Fruit fly (Drosophila melanogaster) whole organism, embryonic: ENCODE results near the gene Hr83.

Experiments
- Aef1 ChIP-seq: fragments of 200-800 bp; sonication (Bioruptor generic); IDR thresholded peaks from 3 replicates; pipeline ENCODE4 v1.3.6; 2022; ENCODE audit warnings: missing biosample characterization, missing genetic modification characterization
- Awh ChIP-seq: fragments of 200-800 bp; sonication (Bioruptor generic); IDR thresholded peaks from 2 replicates; pipeline ENCODE4, ENCODE4 v1.3.6; 2022; ENCODE audit warnings: missing biosample characterization, missing genetic modification characterization
- CG10654 ChIP-seq: fragments of 200-800 bp; sonication (Bioruptor generic); optimal IDR thresholded peaks from 2 replicates; lab custom pipeline; 2016; ENCODE audit warnings: missing biosample characterization, missing genetic modification characterization
- CG11085 ChIP-seq: fragments of 200-800 bp; sonication (Bioruptor generic); IDR thresholded peaks from 2 replicates; pipeline ENCODE4 v1.3.6; 2022; ENCODE audit warnings: missing biosample characterization, missing genetic modification characterization
- CG11093 ChIP-seq: fragments of 200-800 bp; sonication (Bioruptor generic); IDR thresholded peaks from 3 replicates; pipeline ENCODE4 v1.3.6; 2022; ENCODE audit warnings: missing biosample characterization, missing genetic modification characterization
- CG13775 ChIP-seq: fragments of 200-800 bp; sonication (Bioruptor generic); optimal IDR thresholded peaks from 3 replicates; lab custom pipeline; 2017; ENCODE audit warnings: missing biosample characterization, mild to moderate bottlenecking, missing genetic modification characterization
- CG14667 ChIP-seq: fragments of 200-800 bp; sonication (Bioruptor generic); IDR thresholded peaks from 2 replicates; pipeline ENCODE4 v1.3.6; 2022; ENCODE audit warnings: missing biosample characterization, missing genetic modification characterization
- CG15269 ChIP-seq: fragments of 200-800 bp; sonication (Bioruptor generic); optimal IDR thresholded peaks from 2 replicates; lab custom pipeline; 2018; ENCODE audit warnings: missing biosample characterization, mild to moderate bottlenecking, missing genetic modification characterization, moderate library complexity
- CG15514 ChIP-seq: fragments of 200-800 bp; sonication (Bioruptor generic); optimal IDR thresholded peaks from 3 replicates; lab custom pipeline; 2017; ENCODE audit warnings: missing biosample characterization, missing genetic modification characterization, mild to moderate bottlenecking, moderate library complexity, missing genetic modification reagents
- CG16779 ChIP-seq: fragments of 200-800 bp; sonication (Bioruptor generic); IDR thresholded peaks from 2 replicates; pipeline ENCODE4 v1.3.6; 2022; ENCODE audit warnings: missing biosample characterization, missing genetic modification characterization
- CG17359 ChIP-seq: fragments of 200-800 bp; sonication (Bioruptor generic); optimal IDR thresholded peaks from 3 replicates; lab custom pipeline; 2018; ENCODE audit warnings: missing biosample characterization, mild to moderate bottlenecking, missing genetic modification characterization, moderate library complexity
- CG17361 ChIP-seq: fragments of 200-800 bp; sonication (Bioruptor generic); IDR thresholded peaks from 3 replicates; pipeline ENCODE4 v1.3.6; 2022; ENCODE audit warnings: missing biosample characterization, missing genetic modification characterization
- CG17802 ChIP-seq: fragments of 200-800 bp; sonication (Bioruptor generic); optimal IDR thresholded peaks from 2 replicates; lab custom pipeline; 2018; ENCODE audit warnings: missing biosample characterization, mild to moderate bottlenecking, missing genetic modification characterization, moderate library complexity
- CG18764 ChIP-seq: fragments of 200-800 bp; sonication (Bioruptor generic); optimal IDR thresholded peaks from 3 replicates; lab custom pipeline; 2016; ENCODE audit warnings: missing biosample characterization, missing genetic modification characterization
- CG2120 ChIP-seq: fragments of 200-800 bp; sonication (Bioruptor generic); optimal IDR thresholded peaks from 3 replicates; lab custom pipeline; 2016; ENCODE audit warnings: missing biosample characterization, missing genetic modification characterization
- CG3065 ChIP-seq: fragments of 200-800 bp; sonication (Bioruptor generic); optimal IDR thresholded peaks from 2 replicates; lab custom pipeline; 2016; ENCODE audit warnings: missing biosample characterization, missing genetic modification characterization
- CG3407 ChIP-seq: fragments of 200-800 bp; sonication (Bioruptor generic); optimal IDR thresholded peaks from 2 replicates; lab custom pipeline; 2018; ENCODE audit warnings: missing biosample characterization, mild to moderate bottlenecking, missing genetic modification characterization
- CG34224 ChIP-seq: fragments of 200-800 bp; sonication (Bioruptor generic); IDR thresholded peaks from 3 replicates; pipeline ENCODE4 v1.3.6; 2022; ENCODE audit warnings: missing biosample characterization, missing genetic modification characterization; ENCODE audit not compliant: partially characterized antibody
- CG4360 ChIP-seq: fragments of 200-800 bp; sonication (Bioruptor generic); IDR thresholded peaks from 2 replicates; pipeline ENCODE4 v1.3.6; 2022; ENCODE audit warnings: missing biosample characterization, missing genetic modification characterization
- CG4854 ChIP-seq: fragments of 200-800 bp; sonication (Bioruptor generic); optimal IDR thresholded peaks from 2 replicates; lab custom pipeline; 2016; ENCODE audit warnings: missing biosample characterization, missing genetic modification characterization, inconsistent platforms
- CG5245 ChIP-seq: fragments of 200-800 bp; sonication (Bioruptor generic); optimal IDR thresholded peaks from 3 replicates; lab custom pipeline; 2016; ENCODE audit warnings: missing biosample characterization, missing genetic modification characterization
- CG8388 ChIP-seq: fragments of 200-800 bp; sonication (Bioruptor generic); optimal IDR thresholded peaks from 2 replicates; lab custom pipeline; 2019; ENCODE audit warnings: missing biosample characterization, mild to moderate bottlenecking, missing genetic modification characterization, moderate library complexity
- CoRest ChIP-seq: fragments of 200-800 bp; sonication (Bioruptor generic); optimal IDR thresholded peaks from 3 replicates; lab custom pipeline; 2018; ENCODE audit warnings: missing biosample characterization, mild to moderate bottlenecking, missing genetic modification characterization, moderate library complexity
- D ChIP-seq, 2 experiments: fragments of 200-800 bp in 1 of 2; fragments of >200 bp in 1 of 2; sonication (Bioruptor generic) in 1 of 2; optimal IDR thresholded peaks; 2 replicates in 1 of 2; 3 replicates in 1 of 2; lab custom pipeline; 2017; ENCODE audit warnings: mild to moderate bottlenecking in 1 of 2, missing biosample characterization in 1 of 2, missing genetic modification characterization in 1 of 2, missing genetic modification reagents in 1 of 2
- Dip3 ChIP-seq: fragments of 200-800 bp; sonication (Bioruptor generic); optimal IDR thresholded peaks from 3 replicates; lab custom pipeline; 2016; ENCODE audit warnings: missing biosample characterization, missing genetic modification characterization
- Fer1 ChIP-seq: fragments of 200-800 bp; sonication (Bioruptor generic); optimal IDR thresholded peaks from 2 replicates; lab custom pipeline; 2017; ENCODE audit warnings: missing biosample characterization, mild to moderate bottlenecking, missing genetic modification characterization
- GATAe ChIP-seq: fragments of 200-800 bp; sonication (Bioruptor generic); conservative IDR thresholded peaks from 2 replicates; pipeline ENCODE4 v1.3.6; 2022; ENCODE audit warnings: missing biosample characterization, missing genetic modification characterization
- HHEX ChIP-seq: fragments of 200-800 bp; sonication (Bioruptor generic); optimal IDR thresholded peaks from 3 replicates; lab custom pipeline; 2017; ENCODE audit warnings: missing biosample characterization, mild to moderate bottlenecking, missing genetic modification characterization, missing genetic modification reagents
- HLHmδ ChIP-seq: fragments of 200-800 bp; sonication (Bioruptor generic); optimal IDR thresholded peaks from 2 replicates; lab custom pipeline; 2018; ENCODE audit warnings: missing biosample characterization, mild to moderate bottlenecking, missing genetic modification characterization, moderate library complexity
- Lim3 ChIP-seq: fragments of 200-800 bp; sonication (Bioruptor generic); IDR thresholded peaks from 2 replicates; pipeline ENCODE4 v1.3.6; 2022; ENCODE audit warnings: missing biosample characterization, missing genetic modification characterization
- Mad ChIP-seq: fragments of 200-800 bp; sonication (Bioruptor generic); optimal IDR thresholded peaks from 2 replicates; lab custom pipeline; 2016; ENCODE audit warnings: missing biosample characterization, missing genetic modification characterization
- Nf-YC ChIP-seq: fragments of 200-800 bp; optimal IDR thresholded peaks from 3 replicates; lab custom pipeline; 2019; ENCODE audit warnings: missing biosample characterization, mild to moderate bottlenecking, missing genetic modification characterization, moderate library complexity
- Opbp ChIP-seq: fragments of 200-800 bp; sonication (Bioruptor generic); IDR thresholded peaks from 3 replicates; pipeline ENCODE4 v1.3.6; 2022; ENCODE audit warnings: missing biosample characterization, missing genetic modification characterization; ENCODE audit not compliant: partially characterized antibody
- Sox100B ChIP-seq: fragments of 200-800 bp; sonication (Bioruptor generic); optimal IDR thresholded peaks from 3 replicates; lab custom pipeline; 2018; ENCODE audit warnings: missing biosample characterization, mild to moderate bottlenecking, missing genetic modification characterization
- Sry-β ChIP-seq: fragments of 200-800 bp; sonication (Bioruptor generic); optimal IDR thresholded peaks from 2 replicates; lab custom pipeline; 2018; ENCODE audit warnings: missing biosample characterization, mild to moderate bottlenecking, missing genetic modification characterization, moderate library complexity
- Xbp1 ChIP-seq: fragments of 200-800 bp; sonication (Bioruptor generic); optimal IDR thresholded peaks from 3 replicates; lab custom pipeline; 2016; ENCODE audit warnings: missing biosample characterization, mild to moderate bottlenecking, missing genetic modification characterization
- chinmo ChIP-seq: fragments of 200-800 bp; sonication (Bioruptor generic); IDR thresholded peaks from 4 replicates; pipeline ENCODE4 v1.3.6; 2022; ENCODE audit warnings: missing biosample characterization, missing genetic modification characterization; ENCODE audit not compliant: partially characterized antibody
- eyg ChIP-seq: fragments of 200-800 bp; sonication (Bioruptor generic); optimal IDR thresholded peaks from 3 replicates; lab custom pipeline; 2016; ENCODE audit warnings: missing biosample characterization, missing genetic modification characterization
- fd64A ChIP-seq: fragments of 200-800 bp; sonication (Bioruptor generic); optimal IDR thresholded peaks from 3 replicates; lab custom pipeline; 2018; ENCODE audit warnings: missing biosample characterization, mild to moderate bottlenecking, missing genetic modification characterization
- gce ChIP-seq: fragments of 200-800 bp; sonication (Bioruptor generic); IDR thresholded peaks from 3 replicates; pipeline ENCODE4 v1.3.6; 2022; ENCODE audit warnings: missing biosample characterization, missing genetic modification characterization
- ham ChIP-seq: fragments of 200-800 bp; sonication (Bioruptor generic); IDR thresholded peaks from 2 replicates; pipeline ENCODE4 v1.3.6; 2022; ENCODE audit warnings: missing biosample characterization, missing genetic modification characterization
- her ChIP-seq: fragments of 200-800 bp; sonication (Bioruptor generic); optimal IDR thresholded peaks from 2 replicates; lab custom pipeline; 2016; ENCODE audit warnings: missing biosample characterization, missing genetic modification characterization
- p53 ChIP-seq: fragments of 200-800 bp; sonication (Bioruptor generic); optimal IDR thresholded peaks from 2 replicates; lab custom pipeline; 2016; ENCODE audit warnings: missing biosample characterization, missing genetic modification characterization
- peb ChIP-seq: fragments of 200-800 bp; sonication (Bioruptor generic); IDR thresholded peaks from 2 replicates; pipeline ENCODE4 v1.3.6; 2022; ENCODE audit warnings: missing biosample characterization, missing genetic modification characterization
- sisA ChIP-seq: fragments of 200-800 bp; sonication (Bioruptor generic); IDR thresholded peaks from 2 replicates; pipeline ENCODE4 v1.3.6; 2022; ENCODE audit warnings: missing biosample characterization, missing genetic modification characterization
- slbo ChIP-seq: fragments of 200-800 bp; sonication (Bioruptor generic); IDR thresholded peaks from 2 replicates; pipeline ENCODE4 v1.3.6; 2022; ENCODE audit warnings: missing biosample characterization, missing genetic modification characterization
- so ChIP-seq: fragments of 200-800 bp; sonication (Bioruptor generic); IDR thresholded peaks from 3 replicates; pipeline ENCODE4 v1.3.6; 2022; ENCODE audit warnings: missing biosample characterization, missing genetic modification characterization
- tap ChIP-seq: fragments of 200-800 bp; optimal IDR thresholded peaks from 3 replicates; lab custom pipeline; 2019; ENCODE audit warnings: missing biosample characterization, mild to moderate bottlenecking, missing genetic modification characterization, moderate library complexity
- trem ChIP-seq: fragments of 200-800 bp; optimal IDR thresholded peaks from 3 replicates; lab custom pipeline; 2019; ENCODE audit warnings: missing biosample characterization, mild to moderate bottlenecking, missing genetic modification characterization, moderate library complexity
- ttk ChIP-seq: fragments of 200-800 bp; sonication (Bioruptor generic); IDR thresholded peaks from 2 replicates; pipeline ENCODE4 v2.1.2; 2022; ENCODE audit warnings: missing biosample characterization, missing genetic modification characterization
- zf30C ChIP-seq: fragments of 200-800 bp; sonication (Bioruptor generic); optimal IDR thresholded peaks from 3 replicates; lab custom pipeline; 2018; ENCODE audit warnings: missing biosample characterization, mild to moderate bottlenecking, missing genetic modification characterization
- zfh2 ChIP-seq: fragments of 200-800 bp; sonication (Bioruptor generic); optimal IDR thresholded peaks from 2 replicates; lab custom pipeline; 2016; ENCODE audit warnings: missing biosample characterization, missing genetic modification characterization

Hr83 gene

DNA sequence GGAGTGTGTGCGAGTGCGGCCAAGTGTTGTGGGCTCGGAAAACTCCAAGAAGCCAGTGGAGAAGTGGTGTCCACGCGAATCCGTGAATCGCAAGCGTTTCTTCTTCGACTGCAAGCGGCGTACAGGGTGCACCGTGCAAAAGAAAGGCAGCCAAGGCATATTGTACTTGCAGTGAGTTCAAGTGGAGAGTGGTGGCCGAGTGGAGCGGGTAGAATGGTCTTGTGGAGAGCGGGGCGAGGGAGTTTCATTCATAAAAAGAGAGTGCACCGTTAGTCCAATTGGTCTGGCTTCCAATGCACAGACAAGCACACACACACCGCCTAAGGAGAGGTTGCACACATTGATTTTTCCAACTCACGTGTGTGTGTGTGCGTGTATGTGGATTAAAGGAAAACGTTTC lies 2.1 kb downstream of the Hr83 start (continued):
- no peak for TF ChIP-seq Aef1 (GFP tag; lab: Robert Waterston, UW)
- no peak for TF ChIP-seq HHEX (GFP tag; lab: Kevin White, UChicago)
- TF ChIP-seq zfh2 = no peak
- TF ChIP-seq CG11085 (GFP tag; lab: Robert Waterston, UW) = no peak
- TF ChIP-seq ham (GFP tag; lab: Robert Waterston, UW) = no peak
- TF ChIP-seq chinmo = no peak
- TF ChIP-seq trem (tag; lab: Kevin White, UChicago) = no peak
- TF ChIP-seq CG18764 = no peak
- no peak for TF ChIP-seq her (GFP tag; lab: Kevin White, UChicago)
- TF ChIP-seq CoRest = no peak
- no peak for TF ChIP-seq ttk (GFP tag; lab: Robert Waterston, UW)
- 0 out of 2 replicates have a peak, but pooled peaks have one; percentile 16 for TF ChIP-seq CG16779 (GFP tag; lab: Robert Waterston, UW)
- TF ChIP-seq CG14667 = no peak
- TF ChIP-seq Xbp1 (GFP tag; lab: Kevin White, UChicago) = no peak
- no peak for TF ChIP-seq CG8388
- TF ChIP-seq fd64A (GFP tag; lab: Kevin White, UChicago) = no peak
- TF ChIP-seq sisA (GFP tag; lab: Robert Waterston, UW) = no peak
- TF ChIP-seq CG13775 = no peak
- TF ChIP-seq HLHmδ = peak; percentile 20
- TF ChIP-seq CG17361 (GFP tag; lab: Robert Waterston, UW) = no peak
- no peak for TF ChIP-seq eyg
- TF ChIP-seq CG17802 = no peak
- TF ChIP-seq Sry-β (GFP tag; lab: Kevin White, UChicago) = no peak
- TF ChIP-seq p53 (GFP tag; lab: Kevin White, UChicago) = no peak
- no peak for TF ChIP-seq CG34224 (GFP tag; lab: Robert Waterston, UW)
- TF ChIP-seq so (GFP tag; lab: Robert Waterston, UW) = peak; percentile 44; the same call in 1 of the 3 replicates
- no peak for TF ChIP-seq Mad
- peak; percentile 4 for TF ChIP-seq D (optimal IDR thresholded peaks at IDR 0.05; lab: Kevin White, UChicago)
- no peak for TF ChIP-seq D (GFP tag; optimal IDR thresholded peaks at IDR 0.05; lab: Kevin White, UChicago)
- no peak for TF ChIP-seq CG11093 (GFP tag; lab: Robert Waterston, UW)
- TF ChIP-seq zf30C (GFP tag; lab: Kevin White, UChicago) = no peak
- no peak for TF ChIP-seq CG3065 (GFP tag; lab: Kevin White, UChicago)
- TF ChIP-seq peb (GFP tag; lab: Robert Waterston, UW) = no peak
- TF ChIP-seq Lim3 (GFP tag; lab: Robert Waterston, UW) = no peak
- no peak for TF ChIP-seq slbo
- no peak for TF ChIP-seq CG17359 (tag; lab: Kevin White, UChicago)
- TF ChIP-seq gce = no peak
- no peak for TF ChIP-seq Opbp (GFP tag; lab: Robert Waterston, UW)
- no peak for TF ChIP-seq tap (tag; lab: Kevin White, UChicago)
- TF ChIP-seq CG5245 (GFP tag; lab: Kevin White, UChicago) = no peak
- no peak for TF ChIP-seq Dip3 (GFP tag; lab: Kevin White, UChicago)
- no peak for TF ChIP-seq Nf-YC (tag; lab: Kevin White, UChicago)
- no peak for TF ChIP-seq CG4360 (GFP tag; lab: Robert Waterston, UW)
- TF ChIP-seq CG15514 (GFP tag; lab: Kevin White, UChicago) = no peak
- no peak for TF ChIP-seq CG15269 (tag; lab: Kevin White, UChicago)
- TF ChIP-seq Awh = no peak
- TF ChIP-seq CG2120 (GFP tag; lab: Kevin White, UChicago) = no peak
- TF ChIP-seq CG4854 (GFP tag; lab: Kevin White, UChicago) = no peak
- no peak for TF ChIP-seq CG3407 (GFP tag; lab: Kevin White, UChicago)
- no peak for TF ChIP-seq CG10654 (GFP tag; lab: Kevin White, UChicago)
- TF ChIP-seq Fer1 = no peak
- TF ChIP-seq GATAe = no peak
- no peak for TF ChIP-seq Sox100B
